Worm (Caenorhabditis elegans) whole organism, L3 larva: Measurements from ENCODE around the gene Y73C8B.1.

ENCODE experiments used
- R02D3.7 ChIP-seq: fragments of 150-350 bp; optimal IDR thresholded peaks from 2 replicates; lab custom pipeline; 2014; ENCODE audit warnings: missing biosample characterization, missing genetic modification characterization
- aly-2 ChIP-seq: fragments of 150-350 bp; optimal IDR thresholded peaks from 2 replicates; lab custom pipeline; 2014; ENCODE audit warnings: missing biosample characterization, missing genetic modification characterization
- ama-1 ChIP-seq: fragments of 150-350 bp; optimal IDR thresholded peaks from 2 replicates; lab custom pipeline; 2018
- elt-2 ChIP-seq: sonication (generic microtip); optimal IDR thresholded peaks from 2 replicates; lab custom pipeline; 2016; ENCODE audit warnings: missing genetic modification reagents, mild to moderate bottlenecking, missing genetic modification characterization, missing compliant biosample characterization
- elt-3 ChIP-seq, 3 experiments: fragments of 150-350 bp in 1 of 3; sonication (generic microtip) in 2 of 3; optimal IDR thresholded peaks; 2 replicates in 2 of 3; 4 replicates in 1 of 3; lab custom pipeline; 2014 to 2017; ENCODE audit warnings: missing biosample characterization in 3 of 3, missing genetic modification characterization in 3 of 3
- fkh-2 ChIP-seq: fragments of 150-350 bp; optimal IDR thresholded peaks from 2 replicates; lab custom pipeline; 2014; ENCODE audit warnings: missing biosample characterization, missing genetic modification reagents, missing genetic modification characterization
- fos-1 ChIP-seq: fragments of 150-350 bp; optimal IDR thresholded peaks from 2 replicates; lab custom pipeline; 2014; ENCODE audit warnings: missing biosample characterization, missing genetic modification characterization
- hmg-11 ChIP-seq: sonication (generic microtip); optimal IDR thresholded peaks from 2 replicates; lab custom pipeline; 2016; ENCODE audit warnings: missing genetic modification characterization, missing compliant biosample characterization
- lin-15B ChIP-seq: fragments of 150-350 bp; optimal IDR thresholded peaks from 2 replicates; lab custom pipeline; 2014; ENCODE audit warnings: missing biosample characterization, missing genetic modification characterization
- lsy-12 ChIP-seq: sonication (generic microtip); optimal IDR thresholded peaks from 2 replicates; lab custom pipeline; 2016; ENCODE audit warnings: mild to moderate bottlenecking, missing genetic modification characterization, missing compliant biosample characterization
- mml-1 ChIP-seq: fragments of 150-350 bp; sonication (generic microtip); optimal IDR thresholded peaks from 3 replicates; lab custom pipeline; 2014; ENCODE audit warnings: missing biosample characterization, missing genetic modification characterization
- nfya-1 ChIP-seq: sonication (generic microtip); optimal IDR thresholded peaks from 2 replicates; lab custom pipeline; 2017; ENCODE audit warnings: missing genetic modification characterization, mild to moderate bottlenecking, missing compliant biosample characterization, antibody characterized with exemption, moderate library complexity; ENCODE audit not compliant: insufficient read depth
- nhr-23 ChIP-seq: fragments of 150-350 bp; optimal IDR thresholded peaks from 2 replicates; lab custom pipeline; 2014; ENCODE audit warnings: missing biosample characterization, missing genetic modification reagents, missing genetic modification characterization
- pha-4 ChIP-seq: fragments of 150-350 bp; optimal IDR thresholded peaks from 2 replicates; lab custom pipeline; 2014; ENCODE audit warnings: missing biosample characterization, missing genetic modification reagents, missing genetic modification characterization
- pqm-1 ChIP-seq: fragments of 150-350 bp; optimal IDR thresholded peaks from 2 replicates; lab custom pipeline; 2017; ENCODE audit warnings: missing biosample characterization, missing genetic modification characterization, inconsistent platforms
- unc-62 ChIP-seq: fragments of 150-350 bp; sonication (generic microtip); optimal IDR thresholded peaks from 4 replicates; lab custom pipeline; 2014; ENCODE audit warnings: missing biosample characterization, missing genetic modification reagents, missing genetic modification characterization
- ztf-11 ChIP-seq: fragments of 150-350 bp; optimal IDR thresholded peaks from 2 replicates; lab custom pipeline; 2014; ENCODE audit warnings: missing biosample characterization, missing genetic modification characterization

Y73C8B.1 gene

ce11 chrV:3149910-3150428 lies 46.7 kb downstream of the Y73C8B.1 start:
- no peak for TF ChIP-seq lsy-12 (tag; lab: Kevin White, UChicago)
- TF ChIP-seq mml-1 (tag; lab: Kevin White, UChicago), result no peak
- TF ChIP-seq nhr-23 (tag; lab: Kevin White, UChicago), result no peak
- no peak for TF ChIP-seq nfya-1 (tag; lab: Kevin White, UChicago)
- TF ChIP-seq fos-1 (tag; lab: Kevin White, UChicago), result no peak
- no peak for TF ChIP-seq aly-2
- no peak for TF ChIP-seq unc-62 (GFP tag; lab: Kevin White, UChicago)
- TF ChIP-seq pha-4, result no peak
- TF ChIP-seq ama-1 (lab: Kevin White, UChicago), result no peak
- no peak for TF ChIP-seq R02D3.7 (tag; lab: Kevin White, UChicago)
- TF ChIP-seq elt-2, result no peak
- no peak for TF ChIP-seq ztf-11 (tag; lab: Kevin White, UChicago)
- no peak for TF ChIP-seq pqm-1
- TF ChIP-seq lin-15B, result no peak
- no peak for TF ChIP-seq hmg-11 (tag; lab: Kevin White, UChicago)

ce11 chrV:3146932-3147331 lies 49.8 kb downstream of the Y73C8B.1 start, which contains the start of gene srab-11:
Gene srab-11 (minus strand): TSS chrV:3147032.
- TF ChIP-seq hmg-11 (tag; lab: Kevin White, UChicago) (no peak), fkh-2 (tag; lab: Kevin White, UChicago) (no peak), pqm-1 (no peak), elt-3 (tag; optimal IDR thresholded peaks at IDR 0.05; lab: Kevin White, UChicago) (no peak), lin-15B (no peak)
